Fruit fly (Drosophila melanogaster): ENCODE data around the gene CG12795.

CG12795 gene

DNA sequence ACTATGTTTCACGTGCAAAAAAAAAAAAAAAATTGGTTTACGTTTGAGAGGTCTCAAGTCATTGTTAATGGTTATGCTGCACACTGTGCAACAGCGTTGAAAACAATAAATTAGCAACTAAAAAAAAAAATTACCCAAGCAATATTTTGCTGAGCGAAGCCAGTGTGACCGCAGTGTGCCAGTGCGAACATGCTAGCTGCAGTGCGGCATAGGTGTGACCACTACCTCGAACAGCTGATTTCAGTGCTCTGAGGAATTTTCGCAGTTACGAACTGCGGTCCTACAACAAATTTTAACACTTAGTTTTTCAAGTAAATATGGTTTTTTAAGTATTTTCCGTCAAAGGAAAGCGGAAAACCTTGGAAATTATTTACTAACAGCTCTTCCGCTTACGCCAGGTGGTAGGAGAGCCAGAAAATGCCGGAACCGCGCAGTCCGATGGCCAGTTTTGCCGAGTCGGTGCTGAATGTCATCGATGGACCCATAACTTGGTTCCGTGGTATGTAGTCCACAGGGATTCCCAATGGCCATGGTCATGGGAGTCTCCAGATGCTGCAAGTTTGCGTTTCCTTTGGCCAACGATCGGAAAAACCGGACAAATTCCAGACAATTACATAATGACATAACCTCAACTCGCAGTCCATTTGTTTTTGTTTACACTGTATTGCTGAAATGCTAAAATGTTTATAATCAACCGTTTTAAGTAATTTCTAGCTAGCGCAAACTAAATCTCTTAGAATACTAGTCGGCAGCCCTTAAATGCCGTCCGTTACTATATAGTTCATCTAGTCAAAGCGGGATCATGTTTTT, 13.9 kb downstream of the CG12795 start, which contains the start of the genes msl-2 and ND-PDSW (continued):
- no peak for TF ChIP-seq Nf-YC (tag; optimal IDR thresholded peaks at IDR 0.05)
- peak; percentile 7; the same call in 1 of the 2 replicates for TF ChIP-seq amos (GFP tag; IDR thresholded peaks at IDR 0.05; ENCODE audit: partially characterized antibody)
- TF ChIP-seq zen (tag; optimal IDR thresholded peaks at IDR 0.05), result peak; percentile 41
- TF ChIP-seq insv (GFP tag; optimal IDR thresholded peaks at IDR 0.05), result peak in 1 of 2 experiments; percentile 9
- TF ChIP-seq Opbp (GFP tag; IDR thresholded peaks at IDR 0.05; ENCODE audit: partially characterized antibody), result peak; percentile 45; the same call in 2 of the 3 replicates
- no peak for TF ChIP-seq Gsc (GFP tag; IDR thresholded peaks at IDR 0.05)
- TF ChIP-seq CG1832 (GFP tag; optimal IDR thresholded peaks at IDR 0.05), result no peak
- peak; percentile 90 for TF ChIP-seq CG4617 (GFP tag; optimal IDR thresholded peaks at IDR 0.05; ENCODE audit: borderline replicate concordance)
- TF ChIP-seq ara (GFP tag; IDR thresholded peaks at IDR 0.05), result no peak
- no peak for TF ChIP-seq h (optimal IDR thresholded peaks at IDR 0.05)
- TF ChIP-seq grau (tag; optimal IDR thresholded peaks at IDR 0.05), result no peak
- peak; percentile 42 for TF ChIP-seq BEAF-32 (GFP tag; optimal IDR thresholded peaks at IDR 0.05)
- TF ChIP-seq pzg (GFP tag; optimal IDR thresholded peaks at IDR 0.05), result peak; percentile 89
- TF ChIP-seq ap (GFP tag; IDR thresholded peaks at IDR 0.05), result no peak
- TF ChIP-seq E2f2 (GFP tag; IDR thresholded peaks at IDR 0.05), result 0 out of 2 replicates have a peak, but pooled peaks have one; percentile 8
- TF ChIP-seq Dbx (GFP tag; IDR thresholded peaks at IDR 0.05), result no peak
- peak; percentile 26 for TF ChIP-seq phol (tag; optimal IDR thresholded peaks at IDR 0.05)
- TF ChIP-seq gfzf (GFP tag; optimal IDR thresholded peaks at IDR 0.05), result peak; percentile 98
- TF ChIP-seq CG14710 (tag; optimal IDR thresholded peaks at IDR 0.05), result peak; percentile 82
- no peak for TF ChIP-seq fd64A (GFP tag; optimal IDR thresholded peaks at IDR 0.05)
- no peak for TF ChIP-seq tx (GFP tag; optimal IDR thresholded peaks at IDR 0.05)
- TF ChIP-seq ro (GFP tag; IDR thresholded peaks at IDR 0.05), result no peak
- no peak for TF ChIP-seq CG13296 (GFP tag; optimal IDR thresholded peaks at IDR 0.05)
- TF ChIP-seq CG7928 (GFP tag; optimal IDR thresholded peaks at IDR 0.05), result no peak
- no peak for TF ChIP-seq scrt (GFP tag; optimal IDR thresholded peaks at IDR 0.05)
- peak; percentile 72 to 96 for TF ChIP-seq crp (GFP tag; optimal IDR thresholded peaks at IDR 0.05)
- TF ChIP-seq CG16813 (GFP tag; IDR thresholded peaks at IDR 0.05; ENCODE audit: partially characterized antibody), result peak; percentile 45; the same call in 2 of the 3 replicates
- peak; percentile 14 for TF ChIP-seq CG33213 (GFP tag; optimal IDR thresholded peaks at IDR 0.05)
- TF ChIP-seq dmrt99B (tag; optimal IDR thresholded peaks at IDR 0.05), result no peak
- peak; percentile 68 for TF ChIP-seq CG17802 (tag; optimal IDR thresholded peaks at IDR 0.05)
- no peak for TF ChIP-seq CG3726 (GFP tag; IDR thresholded peaks at IDR 0.05)
- TF ChIP-seq CG13287 (GFP tag; IDR thresholded peaks at IDR 0.05; ENCODE audit: partially characterized antibody), result peak; percentile 31; the same call in 1 of the 2 replicates
- TF ChIP-seq CG6813 (GFP tag; optimal IDR thresholded peaks at IDR 0.05), result no peak
- peak; percentile 44 for TF ChIP-seq dm (GFP tag; optimal IDR thresholded peaks at IDR 0.05)
- TF ChIP-seq CG9215 (GFP tag; IDR thresholded peaks at IDR 0.05), result no peak
- no peak for TF ChIP-seq fru (optimal IDR thresholded peaks at IDR 0.05)
- no peak for TF ChIP-seq Lim3 (GFP tag; IDR thresholded peaks at IDR 0.05)
- TF ChIP-seq cas (GFP tag; IDR thresholded peaks at IDR 0.05), result no peak
- no peak for TF ChIP-seq inv (GFP tag; IDR thresholded peaks at IDR 0.05; ENCODE audit: partially characterized antibody)
- TF ChIP-seq Taf1 (GFP tag; IDR thresholded peaks at IDR 0.05), result no peak
- TF ChIP-seq CG18476 (GFP tag; optimal IDR thresholded peaks at IDR 0.05), result no peak
- no peak for TF ChIP-seq CG13894 (tag; optimal IDR thresholded peaks at IDR 0.05)
- TF ChIP-seq chinmo (GFP tag; IDR thresholded peaks at IDR 0.05; ENCODE audit: partially characterized antibody), result 0 out of 4 replicates have a peak, but pooled peaks have one; percentile 65
- no peak for TF ChIP-seq D19A (tag; optimal IDR thresholded peaks at IDR 0.05)
- peak; percentile 36 for TF ChIP-seq HmgD (GFP tag; optimal IDR thresholded peaks at IDR 0.05)
- TF ChIP-seq CoRest (tag; optimal IDR thresholded peaks at IDR 0.05), result no peak
- no peak for TF ChIP-seq Antp (GFP tag; optimal IDR thresholded peaks at IDR 0.05)
- TF ChIP-seq CG9797 (GFP tag; optimal IDR thresholded peaks at IDR 0.05), result peak; percentile 96
